Worm (Caenorhabditis elegans) whole organism, early embryonic: ENCODE measurements around the gene C44B7.11.

Experiments
- B0310.2 ChIP-seq: sonication (generic microtip); optimal IDR thresholded peaks from 2 replicates; lab custom pipeline; 2016; ENCODE audit warnings: mild to moderate bottlenecking, missing genetic modification characterization, missing compliant biosample characterization
- F13C5.2 ChIP-seq: sonication (generic microtip); optimal IDR thresholded peaks from 2 replicates; lab custom pipeline; 2017; ENCODE audit warnings: mild to moderate bottlenecking, missing genetic modification characterization, inconsistent platforms, missing compliant biosample characterization
- aly-1 ChIP-seq: sonication (generic microtip); optimal IDR thresholded peaks from 2 replicates; lab custom pipeline; 2016; ENCODE audit warnings: missing genetic modification characterization, missing compliant biosample characterization
- ama-1 ChIP-seq: fragments of 150-350 bp; optimal IDR thresholded peaks from 2 replicates; lab custom pipeline; 2014
- ceh-13 ChIP-seq: fragments of 200-800 bp; sonication (Bioruptor generic); optimal IDR thresholded peaks from 2 replicates; lab custom pipeline; 2018; ENCODE audit warnings: mild to moderate bottlenecking, missing genetic modification characterization, missing compliant biosample characterization
- ceh-36 ChIP-seq: sonication (generic microtip); optimal IDR thresholded peaks from 2 replicates; lab custom pipeline; 2016; ENCODE audit warnings: missing genetic modification characterization, inconsistent platforms, missing compliant biosample characterization
- ets-7 ChIP-seq: sonication (generic microtip); optimal IDR thresholded peaks from 2 replicates; lab custom pipeline; 2016; ENCODE audit warnings: missing genotype, missing genetic modification characterization, missing compliant biosample characterization
- flt-1 ChIP-seq: fragments of 200-800 bp; sonication (Bioruptor generic); IDR thresholded peaks from 2 replicates; pipeline ENCODE4 v1.3.6; 2022; ENCODE audit warnings: missing genetic modification characterization, missing compliant biosample characterization
- hmbx-1 ChIP-seq: sonication (generic microtip); optimal IDR thresholded peaks from 2 replicates; lab custom pipeline; 2016; ENCODE audit warnings: mild to moderate bottlenecking, missing genetic modification characterization, missing compliant biosample characterization
- hmg-4 ChIP-seq: fragments of 200-800 bp; sonication (Bioruptor generic); optimal IDR thresholded peaks from 2 replicates; lab custom pipeline; 2018; ENCODE audit warnings: mild to moderate bottlenecking, missing genetic modification characterization, missing compliant biosample characterization
- hnd-1 ChIP-seq: sonication (generic microtip); optimal IDR thresholded peaks from 2 replicates; lab custom pipeline; 2016; ENCODE audit warnings: missing genetic modification characterization, missing compliant biosample characterization
- pes-1 ChIP-seq: fragments of 200-800 bp; sonication (Bioruptor generic); IDR thresholded peaks from 2 replicates; pipeline ENCODE4 v1.3.6; 2022; ENCODE audit warnings: missing genetic modification reagents, missing genetic modification characterization, missing compliant biosample characterization
- scrt-1 ChIP-seq: fragments of 200-800 bp; sonication (Bioruptor generic); IDR thresholded peaks from 2 replicates; pipeline ENCODE4 v1.3.6; 2022; ENCODE audit warnings: missing genetic modification characterization, missing compliant biosample characterization
- sea-1 ChIP-seq: fragments of 200-800 bp; sonication (Bioruptor generic); conservative IDR thresholded peaks from 2 replicates; pipeline ENCODE4 v1.3.6; 2022; ENCODE audit warnings: missing genetic modification characterization, missing compliant biosample characterization
- tbx-11 ChIP-seq: fragments of 200-800 bp; sonication (Bioruptor generic); IDR thresholded peaks from 2 replicates; pipeline ENCODE4 v1.3.6; 2022; ENCODE audit warnings: missing genetic modification characterization, missing compliant biosample characterization
- tbx-37 ChIP-seq: fragments of 200-800 bp; sonication (Bioruptor generic); conservative IDR thresholded peaks from 2 replicates; pipeline ENCODE4 v1.3.6; 2022; ENCODE audit warnings: missing genetic modification reagents, missing genetic modification characterization, missing compliant biosample characterization
- tra-4 ChIP-seq: sonication (generic microtip); optimal IDR thresholded peaks from 2 replicates; lab custom pipeline; 2017; ENCODE audit warnings: missing genetic modification characterization, missing compliant biosample characterization

Gene C44B7.11

DNA sequence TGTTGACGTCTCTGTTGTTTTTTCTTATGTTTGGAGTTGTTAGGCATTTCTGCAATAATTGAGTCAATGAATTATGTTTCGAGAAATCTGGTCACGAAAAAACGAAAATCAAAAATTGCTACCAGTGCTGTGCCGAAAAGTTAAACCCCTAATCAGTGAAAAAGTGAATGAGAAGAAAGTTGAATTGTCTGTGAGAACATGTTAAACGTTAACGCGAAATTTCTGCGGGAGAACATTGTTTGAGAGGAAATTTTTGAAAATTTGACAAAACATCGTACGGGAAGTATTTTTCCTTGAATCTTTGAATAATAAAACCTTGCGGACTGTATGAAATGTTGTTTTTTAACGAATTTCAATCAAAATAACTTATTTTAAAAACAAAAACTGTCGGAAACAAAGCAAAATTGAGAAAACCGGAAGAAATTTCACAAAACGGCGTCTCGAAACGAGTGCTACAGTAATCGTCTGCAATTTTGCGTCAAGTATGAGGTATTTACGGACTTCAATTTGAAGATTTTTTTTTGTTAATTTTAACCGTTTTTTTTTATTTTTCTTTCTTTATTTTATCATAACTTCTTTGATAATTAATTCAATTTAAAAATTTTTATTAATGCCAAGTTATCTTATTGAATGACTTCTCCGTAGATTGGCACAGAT, 3.6 kb downstream of the C44B7.11 start, which contains the start of gene adal-1:
Gene adal-1 (minus strand): TSS at position 51 of the 657 bp plus-strand sequence.
- TF ChIP-seq F13C5.2 (no peak), tbx-11 (GFP tag; lab: Robert Waterston, UW) (no peak), ceh-36 (tag; lab: Kevin White, UChicago) (no peak), ceh-13 (GFP tag; lab: Kevin White, UChicago) (no peak), aly-1 (tag; lab: Kevin White, UChicago) (no peak), hmg-4 (no peak), tra-4 (no peak), tbx-37 (GFP tag; lab: Robert Waterston, UW) (no peak), flt-1 (GFP tag; lab: Robert Waterston, UW) (no peak), B0310.2 (tag; lab: Kevin White, UChicago) (no peak), hmbx-1 (tag; lab: Kevin White, UChicago) (no peak), scrt-1 (no peak), sea-1 (GFP tag; lab: Robert Waterston, UW) (no peak), ets-7 (tag; lab: Kevin White, UChicago) (no peak), hnd-1 (tag; lab: Kevin White, UChicago) (no peak), pes-1 (no peak), ama-1 (lab: Kevin White, UChicago) (no peak)

- TF ChIP-seq hnd-1 (tag; lab: Kevin White, UChicago) (no peak), hmbx-1 (tag; lab: Kevin White, UChicago) (no peak), tra-4 (no peak), ceh-13 (GFP tag; lab: Kevin White, UChicago) (no peak), scrt-1 (no peak), sea-1 (GFP tag; lab: Robert Waterston, UW) (no peak), tbx-11 (GFP tag; lab: Robert Waterston, UW) (no peak), ama-1 (lab: Kevin White, UChicago) (no peak), aly-1 (tag; lab: Kevin White, UChicago) (no peak), ceh-36 (tag; lab: Kevin White, UChicago) (no peak), hmg-4 (no peak), pes-1 (no peak), flt-1 (GFP tag; lab: Robert Waterston, UW) (no peak), tbx-37 (GFP tag; lab: Robert Waterston, UW) (no peak), ets-7 (tag; lab: Kevin White, UChicago) (no peak), B0310.2 (tag; lab: Kevin White, UChicago) (no peak), F13C5.2 (no peak)
These were observed 5.5 kb downstream of the C44B7.11 start for ce11 chrII:6891838-6892237.

DNA sequence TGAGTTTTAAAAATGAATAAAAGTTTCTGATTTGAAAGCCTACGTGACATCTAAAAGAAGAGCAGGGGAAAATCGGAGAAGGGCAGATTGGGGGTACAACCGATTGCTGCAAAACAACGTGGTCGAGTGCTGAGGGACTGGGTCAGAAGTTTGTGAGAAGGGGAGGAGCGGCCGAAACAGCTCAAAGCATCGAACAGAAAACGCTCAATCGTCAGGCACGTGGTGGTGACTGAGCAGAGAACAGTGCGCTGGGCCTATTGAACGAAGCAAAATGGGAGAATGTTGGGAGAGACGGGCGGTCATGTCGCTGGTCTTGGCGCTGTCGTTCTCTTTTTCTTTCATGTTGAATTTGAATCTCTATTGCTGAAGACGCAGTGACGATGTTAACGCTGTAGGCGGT, 6.2 kb downstream of the C44B7.11 start:
- TF ChIP-seq tbx-11 (GFP tag; lab: Robert Waterston, UW) (no peak), ama-1 (lab: Kevin White, UChicago) (no peak), pes-1 (no peak), tra-4 (no peak), F13C5.2 (no peak), hmg-4 (no peak), B0310.2 (tag; lab: Kevin White, UChicago) (no peak), ceh-13 (GFP tag; lab: Kevin White, UChicago) (no peak), sea-1 (GFP tag; lab: Robert Waterston, UW) (no peak), hnd-1 (tag; lab: Kevin White, UChicago) (no peak), aly-1 (tag; lab: Kevin White, UChicago) (no peak), ets-7 (tag; lab: Kevin White, UChicago) (no peak)

DNA sequence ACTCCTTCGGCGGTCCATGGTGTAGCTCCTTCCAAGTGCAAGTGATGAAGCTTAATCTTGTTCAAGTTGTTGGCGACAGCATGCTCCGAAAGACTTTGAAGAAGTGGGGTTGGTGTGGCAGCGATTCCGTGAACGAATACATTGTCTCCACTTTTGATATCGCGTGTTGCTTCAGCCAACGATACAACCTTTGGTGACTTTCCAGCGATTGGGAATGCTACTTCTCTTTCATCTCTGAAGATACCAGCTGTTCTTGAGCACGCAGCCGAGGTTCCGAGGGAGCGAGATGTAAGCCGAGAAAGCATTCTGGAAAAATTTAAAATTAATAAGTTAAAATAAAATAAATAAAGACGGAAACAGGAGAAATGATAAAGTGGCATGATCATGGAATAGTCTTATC, 7.2 kb downstream of the C44B7.11 start, which contains the start of gene acer-1:
Gene acer-1 (minus strand): TSS at position 306 of the 400 bp plus-strand sequence.
- no peak for TF ChIP-seq flt-1 (GFP tag; lab: Robert Waterston, UW)

- TF ChIP-seq ets-7 (tag; lab: Kevin White, UChicago) (no peak), flt-1 (GFP tag; lab: Robert Waterston, UW) (no peak), sea-1 (GFP tag; lab: Robert Waterston, UW) (no peak), ceh-36 (tag; lab: Kevin White, UChicago) (no peak), aly-1 (tag; lab: Kevin White, UChicago) (no peak), pes-1 (no peak), tbx-11 (GFP tag; lab: Robert Waterston, UW) (no peak), scrt-1 (no peak), hmg-4 (no peak), ceh-13 (GFP tag; lab: Kevin White, UChicago) (no peak), tra-4 (no peak), F13C5.2 (no peak), hnd-1 (tag; lab: Kevin White, UChicago) (no peak), B0310.2 (tag; lab: Kevin White, UChicago) (no peak)
These were observed 7.8 kb downstream of the C44B7.11 start for ce11 chrII:6889580-6889922.

ce11 chrII:6888661-6889579, 8.4 kb downstream of the C44B7.11 start:
- no peak for TF ChIP-seq aly-1 (tag; lab: Kevin White, UChicago)
- TF ChIP-seq pes-1 = no peak
- TF ChIP-seq ceh-36 (tag; lab: Kevin White, UChicago) = no peak
- no peak for TF ChIP-seq tbx-37 (GFP tag; lab: Robert Waterston, UW)
- TF ChIP-seq ama-1 (lab: Kevin White, UChicago) = no peak
- TF ChIP-seq hmbx-1 (tag; lab: Kevin White, UChicago) = no peak
- TF ChIP-seq scrt-1 = no peak
- no peak for TF ChIP-seq flt-1 (GFP tag; lab: Robert Waterston, UW)
- TF ChIP-seq hmg-4 = no peak
- no peak for TF ChIP-seq ets-7 (tag; lab: Kevin White, UChicago)
- TF ChIP-seq ceh-13 (GFP tag; lab: Kevin White, UChicago) = no peak
